Fruit fly (Drosophila melanogaster): ENCODE results near the gene CG11037.

DNA sequence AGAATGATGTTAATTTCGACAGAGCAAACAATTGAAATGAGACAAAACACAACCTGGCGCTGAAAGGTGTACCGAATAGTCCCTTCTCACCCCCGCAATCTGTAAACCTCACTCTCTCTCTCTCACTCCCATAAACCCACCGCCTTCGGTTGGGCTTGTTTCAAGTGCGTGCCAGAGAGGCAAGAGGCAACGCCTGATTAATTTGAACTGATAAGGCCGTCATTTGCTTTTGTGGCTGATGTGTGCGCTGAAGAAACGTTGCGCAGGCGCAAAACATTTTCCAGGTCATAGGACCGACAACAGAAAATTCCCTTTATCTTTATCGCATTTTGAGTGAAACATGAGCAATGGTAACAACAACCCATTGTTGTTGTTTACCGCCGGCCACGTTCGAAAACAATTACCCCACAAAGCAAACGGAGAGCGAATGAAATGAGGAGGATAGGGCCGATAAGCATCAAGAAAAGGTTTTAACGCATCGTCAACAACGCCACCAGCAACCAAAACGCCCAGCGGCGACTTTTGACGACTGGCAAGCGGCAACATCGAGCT, 38.8 kb downstream of the CG11037 start:
- TF ChIP-seq CG2116 (GFP tag; optimal IDR thresholded peaks at IDR 0.05) (no peak), phol (tag; optimal IDR thresholded peaks at IDR 0.05) (no peak), her (GFP tag; optimal IDR thresholded peaks at IDR 0.05) (no peak), luna (GFP tag; optimal IDR thresholded peaks at IDR 0.05) (no peak), CG17802 (tag; optimal IDR thresholded peaks at IDR 0.05) (no peak), h (optimal IDR thresholded peaks at IDR 0.05) (no peak), CG11696 (GFP tag; IDR thresholded peaks at IDR 0.05) (no peak), CG10462 (GFP tag; optimal IDR thresholded peaks at IDR 0.05) (no peak)
